Fruit fly (Drosophila melanogaster) whole organism, pupa: Measurements from ENCODE around the gene betaTub85D.

Experiments
- CG12605 ChIP-seq: fragments of 200-800 bp; sonication (Bioruptor generic); IDR thresholded peaks from 2 replicates; pipeline ENCODE4 v1.3.6; 2022; ENCODE audit warnings: missing biosample characterization, missing genetic modification characterization
- CG13204 ChIP-seq: fragments of 200-800 bp; sonication (Bioruptor generic); optimal IDR thresholded peaks from 2 replicates; lab custom pipeline; 2018; ENCODE audit warnings: missing biosample characterization, mild to moderate bottlenecking, missing genetic modification characterization, moderate library complexity
- CG15710 ChIP-seq: fragments of 200-800 bp; sonication (Bioruptor generic); optimal IDR thresholded peaks from 2 replicates; lab custom pipeline; 2018; ENCODE audit warnings: missing biosample characterization, mild to moderate bottlenecking, missing genetic modification characterization, moderate library complexity
- CG17806 ChIP-seq: fragments of 200-800 bp; sonication (Bioruptor generic); optimal IDR thresholded peaks from 2 replicates; lab custom pipeline; 2018; ENCODE audit warnings: missing biosample characterization, mild to moderate bottlenecking, missing genetic modification characterization, moderate library complexity
- CG34367 ChIP-seq: fragments of 200-800 bp; sonication (Bioruptor generic); optimal IDR thresholded peaks from 2 replicates; lab custom pipeline; 2018; ENCODE audit warnings: missing biosample characterization, mild to moderate bottlenecking, missing genetic modification characterization
- CG4496 ChIP-seq: fragments of 200-800 bp; sonication (Bioruptor generic); IDR thresholded peaks from 3 replicates; pipeline ENCODE4 v1.3.6; 2022; ENCODE audit warnings: missing biosample characterization, missing genetic modification characterization
- D1 ChIP-seq: fragments of 200-800 bp; sonication (Bioruptor generic); optimal IDR thresholded peaks from 2 replicates; lab custom pipeline; 2018; ENCODE audit warnings: missing biosample characterization, mild to moderate bottlenecking, missing genetic modification characterization, moderate library complexity
- EcR ChIP-seq: fragments of 200-800 bp; sonication (Bioruptor generic); optimal IDR thresholded peaks from 3 replicates; lab custom pipeline; 2019; ENCODE audit warnings: missing biosample characterization, missing genetic modification characterization, mild to moderate bottlenecking, moderate library complexity, missing genetic modification reagents
- Pif1A ChIP-seq: fragments of 200-800 bp; sonication (Bioruptor generic); optimal IDR thresholded peaks from 3 replicates; lab custom pipeline; 2016; ENCODE audit warnings: missing biosample characterization, missing genetic modification characterization
- Pif1B ChIP-seq: fragments of 200-800 bp; sonication (Bioruptor generic); optimal IDR thresholded peaks from 3 replicates; lab custom pipeline; 2016; ENCODE audit warnings: missing biosample characterization, missing genetic modification characterization
- Snoo ChIP-seq: fragments of 200-800 bp; sonication (Bioruptor generic); optimal IDR thresholded peaks from 3 replicates; lab custom pipeline; 2017; ENCODE audit warnings: missing biosample characterization, mild to moderate bottlenecking, missing genetic modification characterization, inconsistent platforms
- rn ChIP-seq: fragments of 200-800 bp; sonication (Bioruptor generic); IDR thresholded peaks from 2 replicates; pipeline ENCODE4 v1.3.6; 2022; ENCODE audit warnings: missing biosample characterization, missing genetic modification characterization

DNA sequence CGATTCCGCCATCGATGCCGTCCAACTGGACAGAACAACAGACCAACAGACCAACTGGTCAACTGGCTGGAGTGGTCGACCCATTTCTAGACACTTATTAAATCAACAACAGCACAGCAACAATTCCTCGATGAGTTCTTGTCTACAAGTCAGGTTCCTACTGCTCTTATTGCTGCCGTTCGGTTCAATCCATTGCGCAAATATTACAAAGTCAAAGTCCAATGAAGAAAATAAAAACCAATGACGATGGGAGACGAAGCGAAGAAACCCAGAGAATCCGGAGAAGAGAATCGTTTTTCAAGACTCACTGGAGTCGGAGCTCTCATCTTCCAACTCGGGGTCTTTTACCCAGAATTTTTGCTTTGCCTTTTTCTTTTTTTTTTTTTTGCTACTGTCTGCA lies 21.1 kb downstream of the betaTub85D start:
- peak; percentile 61 for TF ChIP-seq Pif1A (GFP tag; lab: Kevin White, UChicago)
- TF ChIP-seq CG4496 = peak; percentile 63; the same call in 1 of the 3 replicates
- peak; percentile 45 for TF ChIP-seq CG17806 (tag; lab: Kevin White, UChicago)
- peak; percentile 51 for TF ChIP-seq CG15710 (tag; lab: Kevin White, UChicago)
- TF ChIP-seq Snoo (tag; lab: Kevin White, UChicago) = no peak
- TF ChIP-seq CG13204 = peak; percentile 82
- peak; percentile 53 for TF ChIP-seq Pif1B (GFP tag; lab: Kevin White, UChicago)
- peak; percentile 85 for TF ChIP-seq EcR
- TF ChIP-seq D1 (tag; lab: Kevin White, UChicago) = no peak
- peak; percentile 53 for TF ChIP-seq CG34367 (tag; lab: Kevin White, UChicago)
- peak; percentile 58 for TF ChIP-seq CG12605 (GFP tag; lab: Robert Waterston, UW)
- TF ChIP-seq rn (GFP tag; lab: Robert Waterston, UW) = no peak
